Fruit fly (Drosophila melanogaster): ENCODE data around the gene CG42675.
A peak's percentile ranks its signal among the peaks of the same experiment; 100 is the strongest.

The CG42675 gene

DNA sequence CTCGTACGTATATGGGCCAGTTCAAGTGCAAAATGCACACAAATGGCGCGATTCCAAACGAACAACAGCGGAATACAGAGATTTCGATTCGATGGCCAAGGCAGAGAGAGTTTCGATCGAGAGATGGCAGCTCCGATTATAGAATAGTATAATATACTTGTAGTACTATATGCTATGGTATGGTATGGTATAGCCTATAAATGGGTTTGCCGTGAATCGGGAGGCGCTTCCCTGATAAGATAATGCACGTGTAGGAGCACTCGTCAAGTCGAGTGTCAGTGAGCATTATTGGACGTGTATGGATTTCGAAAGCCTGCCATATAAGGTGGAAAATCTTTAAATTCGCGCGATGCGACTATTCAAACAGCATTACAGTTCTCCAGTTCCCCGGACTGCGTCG, 30.1 kb downstream of the CG42675 start:
- TF ChIP-seq Rel (GFP tag; optimal IDR thresholded peaks at IDR 0.05) (no peak), Rel (tag; optimal IDR thresholded peaks at IDR 0.05) (no peak), jim (GFP tag; optimal IDR thresholded peaks at IDR 0.05) (no peak), br (GFP tag; optimal IDR thresholded peaks at IDR 0.05) (no peak)

DNA sequence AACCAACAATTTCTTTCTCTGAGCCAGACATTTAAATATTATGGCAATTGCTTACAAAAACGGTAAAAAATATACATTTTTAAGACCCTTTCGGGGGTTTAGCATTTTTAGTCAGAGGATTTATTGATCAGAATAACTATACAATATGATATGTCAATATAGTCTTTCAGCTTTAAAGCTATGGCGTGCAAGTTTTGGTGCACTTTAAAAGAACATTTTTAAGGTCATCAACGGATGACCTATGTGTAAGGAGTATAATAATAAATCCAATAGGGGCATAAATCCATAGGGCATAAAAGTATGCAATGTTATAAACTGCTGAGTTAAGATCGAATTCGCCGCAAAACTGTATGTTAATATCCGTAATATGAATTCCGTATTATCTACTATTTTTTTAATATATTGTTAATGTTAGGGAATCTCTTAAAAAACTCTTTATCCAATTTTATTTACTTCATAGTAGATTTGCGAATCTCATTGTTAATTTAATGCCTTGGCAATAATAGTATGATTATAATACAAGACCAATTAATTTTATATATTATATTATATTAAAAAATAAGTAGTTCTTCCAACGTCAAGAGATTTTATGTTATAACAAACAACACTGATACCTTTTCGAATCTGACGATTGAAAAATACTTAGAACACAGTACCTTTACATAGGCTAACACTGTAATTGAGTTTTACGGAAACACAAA, 33.3 kb downstream of the CG42675 start, which contains the start of gene CG14676:
Gene CG14676 (plus strand): TSS at position 651 of the 701 bp plus-strand sequence.
- TF ChIP-seq Myc (optimal IDR thresholded peaks at IDR 0.05) (peak; percentile 14), Mio (GFP tag; optimal IDR thresholded peaks at IDR 0.05) (no peak)

DNA sequence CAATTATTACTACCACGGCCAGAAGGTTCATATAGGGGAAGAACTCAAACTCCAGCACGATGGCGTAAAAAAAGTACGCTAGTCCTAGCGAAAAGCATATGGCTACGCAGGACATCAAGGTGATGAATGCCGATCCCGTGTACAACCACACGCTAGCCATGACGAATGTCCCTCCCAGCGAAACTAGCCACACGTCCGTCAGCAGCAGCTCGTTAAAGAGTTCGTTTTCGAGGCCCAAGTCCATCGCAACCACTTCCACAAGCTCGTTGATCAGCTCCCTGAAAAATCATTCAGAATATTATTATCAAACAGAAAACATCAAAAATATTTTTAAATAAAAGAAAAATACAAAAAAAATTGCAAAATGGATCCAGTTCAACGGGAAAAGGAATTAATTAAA, 39.6 kb downstream of the CG42675 start, which contains the start of gene CG34287:
Gene CG34287 (plus strand): TSS at position 301 of the 400 bp plus-strand sequence.
- TF ChIP-seq h (GFP tag; optimal IDR thresholded peaks at IDR 0.05) (no peak), CrebA (GFP tag; optimal IDR thresholded peaks at IDR 0.05; ENCODE audit: borderline replicate concordance) (no peak), Mio (GFP tag; optimal IDR thresholded peaks at IDR 0.05) (no peak)

DNA sequence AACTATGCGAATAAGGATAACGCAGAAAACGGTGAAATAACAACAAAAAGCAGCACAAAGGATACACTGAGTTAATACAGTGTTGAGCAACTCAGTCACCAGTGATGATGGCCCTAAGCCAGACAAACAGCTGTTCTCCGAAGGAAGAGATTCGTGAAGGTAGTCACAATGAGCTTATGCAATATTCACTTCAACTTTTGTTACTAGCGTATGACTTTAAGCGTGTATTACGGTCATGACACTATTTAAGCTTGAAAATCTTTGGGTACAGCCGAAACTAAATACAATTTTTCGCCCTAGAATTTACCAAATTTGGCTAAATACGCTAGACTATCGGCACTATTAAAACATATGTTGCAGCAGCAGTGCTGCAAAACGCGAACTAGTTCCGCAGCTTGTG, 42.8 kb downstream of the CG42675 start, which contains the start of the genes disp and ECSIT:
Gene disp (minus strand): TSS at position 97 of the 400 bp plus-strand sequence.
Gene ECSIT (plus strand): TSS at position 371 of the 400 bp plus-strand sequence.
- TF ChIP-seq Dfd (GFP tag; optimal IDR thresholded peaks at IDR 0.05) (no peak), jim (GFP tag; optimal IDR thresholded peaks at IDR 0.05) (no peak), br (GFP tag; optimal IDR thresholded peaks at IDR 0.05) (peak; percentile 46), dl (GFP tag; optimal IDR thresholded peaks at IDR 0.05; ENCODE audit: insufficient read depth in 1 of 2, partially characterized antibody in 2 of 2) (no peak), rgr (GFP tag; optimal IDR thresholded peaks at IDR 0.05) (no peak), Mio (GFP tag; optimal IDR thresholded peaks at IDR 0.05) (no peak), lola (GFP tag; optimal IDR thresholded peaks at IDR 0.05) (no peak), Dif (GFP tag; optimal IDR thresholded peaks at IDR 0.05; ENCODE audit: partially characterized antibody) (no peak), fru (GFP tag; optimal IDR thresholded peaks at IDR 0.05) (no peak), CrebA (GFP tag; optimal IDR thresholded peaks at IDR 0.05; ENCODE audit: borderline replicate concordance) (no peak), ey (GFP tag; optimal IDR thresholded peaks at IDR 0.05) (no peak), dsf (GFP tag; optimal IDR thresholded peaks at IDR 0.05; ENCODE audit: borderline replicate concordance) (no peak), Abd-B (GFP tag; optimal IDR thresholded peaks at IDR 0.05) (no peak), pan (optimal IDR thresholded peaks at IDR 0.05) (no peak), N (GFP tag; optimal IDR thresholded peaks at IDR 0.05) (no peak), CG9705 (GFP tag; optimal IDR thresholded peaks at IDR 0.05) (peak; percentile 38), foxo (GFP tag; optimal IDR thresholded peaks at IDR 0.05) (no peak), h (GFP tag; optimal IDR thresholded peaks at IDR 0.05) (no peak), brk (GFP tag; optimal IDR thresholded peaks at IDR 0.05) (no peak), Myc (optimal IDR thresholded peaks at IDR 0.05) (peak; percentile 98), OdsH (GFP tag; optimal IDR thresholded peaks at IDR 0.05) (peak; percentile 44), usp (GFP tag; optimal IDR thresholded peaks at IDR 0.05) (no peak), Vsx2 (GFP tag; optimal IDR thresholded peaks at IDR 0.05; ENCODE audit: partially characterized antibody) (no peak), tai (GFP tag; optimal IDR thresholded peaks at IDR 0.05) (no peak), sv (GFP tag; optimal IDR thresholded peaks at IDR 0.05) (peak; percentile 34), Rel (GFP tag; optimal IDR thresholded peaks at IDR 0.05) (no peak), Rel (tag; optimal IDR thresholded peaks at IDR 0.05) (no peak), Hr78 (GFP tag; optimal IDR thresholded peaks at IDR 0.05) (no peak), sage (GFP tag; optimal IDR thresholded peaks at IDR 0.05) (no peak), psq (GFP tag; optimal IDR thresholded peaks at IDR 0.05) (peak; percentile 34), HLH106 (tag; optimal IDR thresholded peaks at IDR 0.05) (peak; percentile 61), dmrt93B (GFP tag; optimal IDR thresholded peaks at IDR 0.05) (peak; percentile 28), woc (GFP tag; optimal IDR thresholded peaks at IDR 0.05) (peak; percentile 83)
